Fruit fly (Drosophila melanogaster) whole organism, embryonic: ENCODE results near the gene CG44355.
A peak's percentile ranks its signal among the peaks of the same experiment; 100 is the strongest.

ENCODE experiments used
- BEAF-32 ChIP-seq: fragments of 200-800 bp; sonication (Bioruptor generic); optimal IDR thresholded peaks from 3 replicates; lab custom pipeline; 2017; ENCODE audit warnings: missing biosample characterization, missing genetic modification characterization, mild to moderate bottlenecking, moderate library complexity, missing genetic modification reagents
- BtbVII ChIP-seq: fragments of 200-800 bp; sonication (Bioruptor generic); optimal IDR thresholded peaks from 3 replicates; lab custom pipeline; 2017; ENCODE audit warnings: missing biosample characterization, mild to moderate bottlenecking, missing genetic modification characterization
- CG10654 ChIP-seq: fragments of 200-800 bp; sonication (Bioruptor generic); optimal IDR thresholded peaks from 2 replicates; lab custom pipeline; 2016; ENCODE audit warnings: missing biosample characterization, missing genetic modification characterization
- CG11085 ChIP-seq: fragments of 200-800 bp; sonication (Bioruptor generic); IDR thresholded peaks from 2 replicates; pipeline ENCODE4 v1.3.6; 2022; ENCODE audit warnings: missing biosample characterization, missing genetic modification characterization
- CG11504 ChIP-seq: fragments of 200-800 bp; sonication (Bioruptor generic); optimal IDR thresholded peaks from 3 replicates; lab custom pipeline; 2019; ENCODE audit warnings: missing biosample characterization, mild to moderate bottlenecking, missing genetic modification characterization, moderate library complexity
- CG12219 ChIP-seq: fragments of 200-800 bp; sonication (Bioruptor generic); optimal IDR thresholded peaks from 3 replicates; lab custom pipeline; 2018; ENCODE audit warnings: missing biosample characterization, mild to moderate bottlenecking, missing genetic modification characterization
- CG12299 ChIP-seq: fragments of 200-800 bp; sonication (Bioruptor generic); optimal IDR thresholded peaks from 2 replicates; lab custom pipeline; 2018; ENCODE audit warnings: missing biosample characterization, mild to moderate bottlenecking, missing genetic modification characterization
- CG14667 ChIP-seq: fragments of 200-800 bp; sonication (Bioruptor generic); IDR thresholded peaks from 2 replicates; pipeline ENCODE4 v1.3.6; 2022; ENCODE audit warnings: missing biosample characterization, missing genetic modification characterization
- CG16815 ChIP-seq: fragments of 200-800 bp; sonication (Bioruptor generic); optimal IDR thresholded peaks from 3 replicates; lab custom pipeline; 2017; ENCODE audit warnings: missing biosample characterization, mild to moderate bottlenecking, missing genetic modification characterization
- CG2889 ChIP-seq: fragments of 200-800 bp; sonication (Bioruptor generic); IDR thresholded peaks from 3 replicates; pipeline ENCODE4 v1.3.6; 2022; ENCODE audit warnings: missing biosample characterization, missing genetic modification characterization
- CG3163 ChIP-seq: fragments of 200-800 bp; sonication (Bioruptor generic); optimal IDR thresholded peaks from 3 replicates; lab custom pipeline; 2016; ENCODE audit warnings: missing biosample characterization, missing genetic modification characterization
- CG32772 ChIP-seq: fragments of 200-800 bp; sonication (Bioruptor generic); IDR thresholded peaks from 2 replicates; pipeline ENCODE4 v1.3.6; 2022; ENCODE audit warnings: missing biosample characterization, missing genetic modification characterization
- CG33213 ChIP-seq: fragments of 200-800 bp; sonication (Bioruptor generic); optimal IDR thresholded peaks from 3 replicates; lab custom pipeline; 2016; ENCODE audit warnings: missing biosample characterization, missing genetic modification characterization
- CG34422 ChIP-seq: fragments of 200-800 bp; sonication (Bioruptor generic); IDR thresholded peaks from 3 replicates; pipeline ENCODE4 v1.3.6; 2022; ENCODE audit warnings: missing biosample characterization, missing genetic modification characterization
- CG4282 ChIP-seq: fragments of 200-800 bp; sonication (Bioruptor generic); optimal IDR thresholded peaks from 2 replicates; lab custom pipeline; 2016; ENCODE audit warnings: missing biosample characterization, missing genetic modification characterization
- CG43689 ChIP-seq: fragments of 200-800 bp; sonication (Bioruptor generic); IDR thresholded peaks from 2 replicates; pipeline ENCODE4 v1.3.6; 2022; ENCODE audit warnings: missing biosample characterization, missing genetic modification characterization
- CG5245 ChIP-seq: fragments of 200-800 bp; sonication (Bioruptor generic); optimal IDR thresholded peaks from 3 replicates; lab custom pipeline; 2016; ENCODE audit warnings: missing biosample characterization, missing genetic modification characterization
- CG8290 ChIP-seq, 3 experiments: fragments of 200-800 bp; sonication (Bioruptor generic); optimal IDR thresholded peaks; 2 replicates each; lab custom pipeline; 2016 to 2019; ENCODE audit warnings: missing biosample characterization in 3 of 3, missing genetic modification characterization in 3 of 3, mild to moderate bottlenecking in 2 of 3, moderate library complexity in 1 of 3
- CG8944 ChIP-seq: fragments of 200-800 bp; sonication (Bioruptor generic); optimal IDR thresholded peaks from 3 replicates; lab custom pipeline; 2016; ENCODE audit warnings: missing biosample characterization, missing genetic modification characterization
- CG9817 ChIP-seq: fragments of 200-800 bp; sonication (Bioruptor generic); optimal IDR thresholded peaks from 2 replicates; lab custom pipeline; 2018; ENCODE audit warnings: missing biosample characterization, mild to moderate bottlenecking, missing genetic modification characterization, moderate library complexity
- Dfd ChIP-seq, 2 experiments: fragments of >200 bp; optimal IDR thresholded peaks; 2 replicates each; lab custom pipeline; 2017; ENCODE audit warnings: missing biosample characterization in 2 of 2, missing genetic modification characterization in 2 of 2
- Dref ChIP-seq: fragments of 200-800 bp; sonication (Bioruptor generic); IDR thresholded peaks from 2 replicates; pipeline ENCODE4 v1.3.6; 2022; ENCODE audit warnings: missing biosample characterization, missing genetic modification characterization
- Elba2 ChIP-seq: fragments of 200-800 bp; sonication (Bioruptor generic); optimal IDR thresholded peaks from 3 replicates; lab custom pipeline; 2016; ENCODE audit warnings: missing biosample characterization, missing genetic modification characterization
- Gsc ChIP-seq: fragments of 200-800 bp; sonication (Bioruptor generic); IDR thresholded peaks from 2 replicates; pipeline ENCODE4 v1.3.6; 2022; ENCODE audit warnings: missing biosample characterization, missing genetic modification characterization
- HLH3B ChIP-seq: fragments of 200-800 bp; sonication (Bioruptor generic); IDR thresholded peaks from 2 replicates; pipeline ENCODE4 v1.3.6; 2022; ENCODE audit warnings: missing biosample characterization, missing genetic modification characterization
- Hmr ChIP-seq: fragments of 200-800 bp; sonication (Bioruptor generic); optimal IDR thresholded peaks from 3 replicates; lab custom pipeline; 2017; ENCODE audit warnings: mild to moderate bottlenecking, missing biosample characterization, missing genetic modification reagents, missing genetic modification characterization
- Hr3 ChIP-seq: fragments of 200-800 bp; sonication (Bioruptor generic); optimal IDR thresholded peaks from 3 replicates; lab custom pipeline; 2016; ENCODE audit warnings: missing biosample characterization, missing genetic modification characterization
- Lhr ChIP-seq: fragments of 200-800 bp; sonication (Bioruptor generic); optimal IDR thresholded peaks from 3 replicates; lab custom pipeline; 2017; ENCODE audit warnings: mild to moderate bottlenecking, missing biosample characterization, missing genetic modification reagents, missing genetic modification characterization
- NFAT ChIP-seq: fragments of 200-800 bp; sonication (Bioruptor generic); IDR thresholded peaks from 2 replicates; pipeline ENCODE4 v1.3.6; 2022; ENCODE audit warnings: missing biosample characterization, missing genetic modification characterization
- Neu2 ChIP-seq: fragments of 200-800 bp; sonication (Bioruptor generic); optimal IDR thresholded peaks from 3 replicates; lab custom pipeline; 2016; ENCODE audit warnings: missing biosample characterization, missing genetic modification characterization, borderline replicate concordance
- Ravus ChIP-seq: fragments of 200-800 bp; sonication (Bioruptor generic); IDR thresholded peaks from 2 replicates; pipeline ENCODE4 v1.3.6; 2022; ENCODE audit warnings: missing biosample characterization, missing genetic modification characterization
- ac ChIP-seq: fragments of 200-800 bp; sonication (Bioruptor generic); optimal IDR thresholded peaks from 3 replicates; lab custom pipeline; 2017; ENCODE audit warnings: missing biosample characterization, mild to moderate bottlenecking, missing genetic modification characterization
- aop ChIP-seq: fragments of 200-800 bp; sonication (Bioruptor generic); IDR thresholded peaks from 2 replicates; pipeline ENCODE4 v1.3.6; 2022; ENCODE audit warnings: missing biosample characterization, missing genetic modification characterization
- bab2 ChIP-seq: fragments of 200-800 bp; sonication (Bioruptor generic); optimal IDR thresholded peaks from 2 replicates; lab custom pipeline; 2016; ENCODE audit warnings: missing biosample characterization, missing genetic modification characterization
- btn ChIP-seq: fragments of 200-800 bp; sonication (Bioruptor generic); optimal IDR thresholded peaks from 2 replicates; lab custom pipeline; 2016; ENCODE audit warnings: missing biosample characterization, missing genetic modification characterization
- crol ChIP-seq: fragments of 200-800 bp; sonication (Bioruptor generic); IDR thresholded peaks from 2 replicates; pipeline ENCODE4 v1.3.6; 2022; ENCODE audit warnings: missing biosample characterization, missing genetic modification characterization
- crp ChIP-seq, 2 experiments: fragments of 200-800 bp; sonication (Bioruptor generic); optimal IDR thresholded peaks; 2 replicates in 1 of 2; 3 replicates in 1 of 2; lab custom pipeline; 2017; ENCODE audit warnings: missing biosample characterization in 2 of 2, missing genetic modification characterization in 2 of 2, mild to moderate bottlenecking in 1 of 2, moderate library complexity in 1 of 2
- dati ChIP-seq: fragments of 200-800 bp; sonication (Bioruptor generic); IDR thresholded peaks from 2 replicates; pipeline ENCODE4 v1.3.6; 2022; ENCODE audit warnings: missing biosample characterization, missing genetic modification characterization
- eyg ChIP-seq: fragments of 200-800 bp; sonication (Bioruptor generic); optimal IDR thresholded peaks from 3 replicates; lab custom pipeline; 2016; ENCODE audit warnings: missing biosample characterization, missing genetic modification characterization
- fd64A ChIP-seq: fragments of 200-800 bp; sonication (Bioruptor generic); optimal IDR thresholded peaks from 3 replicates; lab custom pipeline; 2018; ENCODE audit warnings: missing biosample characterization, mild to moderate bottlenecking, missing genetic modification characterization
- fru ChIP-seq: fragments of >200 bp; optimal IDR thresholded peaks from 2 replicates; lab custom pipeline; 2017
- fu2 ChIP-seq: fragments of 200-800 bp; sonication (Bioruptor generic); optimal IDR thresholded peaks from 2 replicates; lab custom pipeline; 2016; ENCODE audit warnings: missing biosample characterization, missing genetic modification characterization
- gcm2 ChIP-seq: fragments of 200-800 bp; sonication (Bioruptor generic); optimal IDR thresholded peaks from 2 replicates; lab custom pipeline; 2016; ENCODE audit warnings: missing biosample characterization, missing genetic modification characterization
- jumu ChIP-seq: fragments of 200-800 bp; sonication (Bioruptor generic); optimal IDR thresholded peaks from 3 replicates; lab custom pipeline; 2016; ENCODE audit warnings: missing biosample characterization, missing genetic modification characterization
- lab ChIP-seq: fragments of 200-800 bp; sonication (Bioruptor generic); optimal IDR thresholded peaks from 3 replicates; lab custom pipeline; 2017; ENCODE audit warnings: missing biosample characterization, missing genetic modification characterization, mild to moderate bottlenecking, moderate library complexity, missing genetic modification reagents
- peb ChIP-seq: fragments of 200-800 bp; sonication (Bioruptor generic); IDR thresholded peaks from 2 replicates; pipeline ENCODE4 v1.3.6; 2022; ENCODE audit warnings: missing biosample characterization, missing genetic modification characterization
- pho ChIP-seq: fragments of 200-800 bp; sonication (Bioruptor generic); optimal IDR thresholded peaks from 2 replicates; lab custom pipeline; 2016; ENCODE audit warnings: missing biosample characterization, missing genetic modification characterization
- salm ChIP-seq: fragments of 200-800 bp; sonication (Bioruptor generic); optimal IDR thresholded peaks from 2 replicates; lab custom pipeline; 2018; ENCODE audit warnings: missing biosample characterization, mild to moderate bottlenecking, missing genetic modification characterization
- tna ChIP-seq: fragments of 200-800 bp; sonication (Bioruptor generic); IDR thresholded peaks from 2 replicates; pipeline ENCODE4 v1.3.6; 2022; ENCODE audit warnings: missing biosample characterization, missing genetic modification characterization; ENCODE audit not compliant: partially characterized antibody
- trem ChIP-seq: fragments of 200-800 bp; optimal IDR thresholded peaks from 3 replicates; lab custom pipeline; 2019; ENCODE audit warnings: missing biosample characterization, mild to moderate bottlenecking, missing genetic modification characterization, moderate library complexity
- usp ChIP-seq: fragments of >200 bp; optimal IDR thresholded peaks from 2 replicates; lab custom pipeline; 2017; ENCODE audit warnings: missing biosample characterization, missing genetic modification characterization
- zen ChIP-seq: fragments of 200-800 bp; sonication (Bioruptor generic); optimal IDR thresholded peaks from 3 replicates; lab custom pipeline; 2018; ENCODE audit warnings: missing biosample characterization, mild to moderate bottlenecking, missing genetic modification characterization, moderate library complexity
- zfh1 ChIP-seq: fragments of 200-800 bp; sonication (Bioruptor generic); IDR thresholded peaks from 3 replicates; pipeline ENCODE4 v1.3.6; 2022; ENCODE audit warnings: missing biosample characterization, missing genetic modification characterization

CG44355 gene

DNA sequence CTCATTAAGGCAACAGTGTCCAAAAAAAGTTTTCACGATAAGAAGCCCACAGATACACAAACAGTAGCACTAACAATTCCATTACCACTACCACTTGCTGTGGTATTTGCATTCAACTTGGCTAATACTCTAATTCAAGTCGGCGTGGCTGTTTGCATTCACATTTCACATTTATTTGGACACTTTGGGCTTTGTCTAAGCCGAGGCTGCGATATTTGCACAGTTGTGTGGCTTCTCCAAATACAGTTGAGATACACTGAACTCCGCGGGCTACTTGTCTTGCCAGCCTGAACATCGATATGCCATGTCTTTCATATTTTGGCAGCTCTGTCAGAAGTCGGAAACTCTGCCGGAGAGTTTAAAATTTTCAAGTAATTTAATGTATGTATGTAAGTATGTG is 39.7 kb downstream of the CG44355 start (continued):
- 0 out of 2 replicates have a peak, but pooled peaks have one; percentile 40 for TF ChIP-seq HLH3B (GFP tag; lab: Robert Waterston, UW)
- no peak for TF ChIP-seq CG2889 (GFP tag; lab: Robert Waterston, UW)
- no peak for TF ChIP-seq salm (tag; lab: Kevin White, UChicago)
- TF ChIP-seq Hr3 (GFP tag; lab: Kevin White, UChicago), result no peak
- TF ChIP-seq Elba2 (GFP tag; lab: Kevin White, UChicago), result no peak
- TF ChIP-seq CG8290 (GFP tag; optimal IDR thresholded peaks at IDR 0.05; lab: Kevin White, UChicago), result no peak
- peak in 1 of 2 experiments; percentile 85 for TF ChIP-seq CG8290 (tag; optimal IDR thresholded peaks at IDR 0.05; lab: Kevin White, UChicago)
- TF ChIP-seq crp (GFP tag; optimal IDR thresholded peaks at IDR 0.05; lab: Kevin White, UChicago), result no peak
- TF ChIP-seq CG11504, result no peak
- TF ChIP-seq trem, result no peak
- TF ChIP-seq CG10654 (GFP tag; lab: Kevin White, UChicago), result no peak
- TF ChIP-seq fd64A (GFP tag; lab: Kevin White, UChicago), result no peak
- TF ChIP-seq Ravus (GFP tag; lab: Robert Waterston, UW), result no peak
- TF ChIP-seq CG14667 (GFP tag; lab: Robert Waterston, UW), result no peak
- no peak for TF ChIP-seq BEAF-32
- no peak for TF ChIP-seq tna (GFP tag; lab: Robert Waterston, UW)
- TF ChIP-seq CG43689, result peak; percentile 45
- TF ChIP-seq Dfd (GFP tag; optimal IDR thresholded peaks at IDR 0.05; lab: Kevin White, UChicago), result no peak
- TF ChIP-seq CG8944 (GFP tag; lab: Kevin White, UChicago), result no peak
- TF ChIP-seq bab2 (GFP tag; lab: Kevin White, UChicago), result peak; percentile 35
- peak; percentile 27 for TF ChIP-seq CG9817 (tag; lab: Kevin White, UChicago)
- TF ChIP-seq CG16815, result no peak
- TF ChIP-seq Hmr (GFP tag; lab: Kevin White, UChicago), result peak; percentile 79
- TF ChIP-seq usp (GFP tag; lab: Kevin White, UChicago), result no peak
- no peak for TF ChIP-seq zfh1
- TF ChIP-seq CG3163, result no peak
- TF ChIP-seq eyg (GFP tag; lab: Kevin White, UChicago), result peak; percentile 27
- no peak for TF ChIP-seq peb
- no peak for TF ChIP-seq btn
- TF ChIP-seq CG32772, result no peak
- no peak for TF ChIP-seq Neu2 (GFP tag; lab: Kevin White, UChicago)
- no peak for TF ChIP-seq CG34422 (GFP tag; lab: Robert Waterston, UW)
- no peak for TF ChIP-seq Dref (GFP tag; lab: Robert Waterston, UW)
- no peak for TF ChIP-seq gcm2 (GFP tag; lab: Kevin White, UChicago)
- no peak for TF ChIP-seq CG33213 (GFP tag; lab: Kevin White, UChicago)
- TF ChIP-seq Lhr (GFP tag; lab: Kevin White, UChicago), result no peak
- TF ChIP-seq CG12219 (GFP tag; lab: Kevin White, UChicago), result no peak
- peak; percentile 47 for TF ChIP-seq pho
- TF ChIP-seq CG5245 (GFP tag; lab: Kevin White, UChicago), result no peak
- no peak for TF ChIP-seq CG12299 (tag; lab: Kevin White, UChicago)
- no peak for TF ChIP-seq aop
- TF ChIP-seq jumu (GFP tag; lab: Kevin White, UChicago), result peak; percentile 28
- TF ChIP-seq Gsc (GFP tag; lab: Robert Waterston, UW), result no peak
- no peak for TF ChIP-seq crol (GFP tag; lab: Robert Waterston, UW)
- TF ChIP-seq NFAT (GFP tag; lab: Robert Waterston, UW), result no peak
- TF ChIP-seq fru (lab: Kevin White, UChicago), result no peak
- peak; percentile 76 for TF ChIP-seq lab (GFP tag; lab: Kevin White, UChicago)
- no peak for TF ChIP-seq BtbVII (GFP tag; lab: Kevin White, UChicago)
- TF ChIP-seq zen (tag; lab: Kevin White, UChicago), result no peak
- TF ChIP-seq ac (GFP tag; lab: Kevin White, UChicago), result no peak
- TF ChIP-seq CG4282 (GFP tag; lab: Kevin White, UChicago), result no peak
- TF ChIP-seq CG11085 (GFP tag; lab: Robert Waterston, UW), result no peak
- TF ChIP-seq dati (GFP tag; lab: Robert Waterston, UW), result no peak
- no peak for TF ChIP-seq fu2 (GFP tag; lab: Kevin White, UChicago)
